Worm (Caenorhabditis elegans) whole organism, L4/young adult: ENCODE data around the gene cyn-3.

ENCODE experiments used
- W03F9.2 ChIP-seq: fragments of 150-350 bp; optimal IDR thresholded peaks from 2 replicates; lab custom pipeline; 2014; ENCODE audit warnings: missing biosample characterization, missing genetic modification characterization
- dao-5 ChIP-seq: sonication (generic microtip); optimal IDR thresholded peaks from 2 replicates; lab custom pipeline; 2016; ENCODE audit warnings: missing genotype, missing genetic modification characterization, moderate library complexity, missing compliant biosample characterization
- him-1 ChIP-seq: sonication (generic microtip); optimal IDR thresholded peaks from 2 replicates; lab custom pipeline; 2016; ENCODE audit warnings: missing genotype, missing genetic modification reagents, missing genetic modification characterization, missing compliant biosample characterization

- no peak for TF ChIP-seq him-1 (tag; lab: Kevin White, UChicago)
- no peak for TF ChIP-seq dao-5 (tag; lab: Kevin White, UChicago)
- no peak for TF ChIP-seq W03F9.2
Observed at ce11 chrV:15162697-15163096, 27.0 kb upstream of the cyn-3 start, which contains the start of gene srz-11.
